Worm (Caenorhabditis elegans): ENCODE data around the gene dhhc-9.

dhhc-9 gene

ce11 chrX:2439309-2439708 is 37.5 kb upstream of the dhhc-9 start (continued):
- TF ChIP-seq mep-1 (tag; optimal IDR thresholded peaks at IDR 0.05) = no peak

ce11 chrX:2438857-2439256 is 37.0 kb upstream of the dhhc-9 start, which contains the start of gene gid-2:
Gene gid-2 (minus strand): TSS chrX:2438957.
- TF ChIP-seq dsc-1 (tag; optimal IDR thresholded peaks at IDR 0.05) = peak; percentile 59
- no peak for TF ChIP-seq unc-86 (tag; optimal IDR thresholded peaks at IDR 0.05)

ce11 chrX:2435353-2435752 is 33.5 kb upstream of the dhhc-9 start:
- TF ChIP-seq blmp-1 (tag; optimal IDR thresholded peaks at IDR 0.05) (peak; percentile 75), lin-15B (tag; optimal IDR thresholded peaks at IDR 0.05) (no peak), dpl-1 (GFP tag; optimal IDR thresholded peaks at IDR 0.05) (no peak), ces-1 (GFP tag; optimal IDR thresholded peaks at IDR 0.05) (no peak), hlh-4 (tag; optimal IDR thresholded peaks at IDR 0.05) (no peak)

ce11 chrX:2433805-2434204 is 32.0 kb upstream of the dhhc-9 start:
- TF ChIP-seq unc-30 (tag; optimal IDR thresholded peaks at IDR 0.05) = no peak

- TF ChIP-seq unc-30 (tag; optimal IDR thresholded peaks at IDR 0.05) (no peak), zag-1 (tag; optimal IDR thresholded peaks at IDR 0.05) (no peak), fkh-8 (tag; optimal IDR thresholded peaks at IDR 0.05) (no peak), mep-1 (tag; optimal IDR thresholded peaks at IDR 0.05) (peak; percentile 82), hlh-17 (GFP tag; optimal IDR thresholded peaks at IDR 0.05; ENCODE audit: borderline replicate concordance) (no peak), snu-23 (GFP tag; optimal IDR thresholded peaks at IDR 0.05) (peak; percentile 67), snpc-4 (tag; optimal IDR thresholded peaks at IDR 0.05) (no peak), elt-2 (tag; optimal IDR thresholded peaks at IDR 0.05) (no peak), hlh-4 (tag; optimal IDR thresholded peaks at IDR 0.05) (no peak), elt-3 (tag; optimal IDR thresholded peaks at IDR 0.05) (peak in 1 of 6 experiments; percentile 19), dsc-1 (tag; optimal IDR thresholded peaks at IDR 0.05) (peak; percentile 39), skn-1 (tag; optimal IDR thresholded peaks at IDR 0.05) (peak; percentile 95), lsy-2 (tag; optimal IDR thresholded peaks at IDR 0.05) (peak; percentile 13 to 52), nhr-19 (GFP tag; conservative IDR thresholded peaks at IDR 0.05) (no peak), nhr-77 (tag; optimal IDR thresholded peaks at IDR 0.05) (no peak), ceh-90 (tag; optimal IDR thresholded peaks at IDR 0.05) (no peak), xbp-1 (tag; optimal IDR thresholded peaks at IDR 0.05) (no peak), nhr-12 (tag; optimal IDR thresholded peaks at IDR 0.05) (no peak), nhr-84 (tag; optimal IDR thresholded peaks at IDR 0.05) (no peak), ceh-88 (GFP tag; IDR thresholded peaks at IDR 0.05) (no peak), aha-1 (tag; optimal IDR thresholded peaks at IDR 0.05) (no peak), unc-62 (GFP tag; optimal IDR thresholded peaks at IDR 0.05) (no peak), sptf-1 (tag; optimal IDR thresholded peaks at IDR 0.05) (no peak), F16B12.6 (tag; optimal IDR thresholded peaks at IDR 0.05) (no peak), ceh-8 (GFP tag; optimal IDR thresholded peaks at IDR 0.05) (no peak), fkh-4 (tag; optimal IDR thresholded peaks at IDR 0.05; ENCODE audit: borderline replicate concordance) (no peak), alr-1 (tag; optimal IDR thresholded peaks at IDR 0.05; ENCODE audit: borderline replicate concordance) (no peak), efl-3 (GFP tag; optimal IDR thresholded peaks at IDR 0.05) (no peak), tlp-1 (tag; optimal IDR thresholded peaks at IDR 0.05) (no peak), lin-39 (tag; optimal IDR thresholded peaks at IDR 0.05) (no peak), jun-1 (tag; optimal IDR thresholded peaks at IDR 0.05) (peak; percentile 1), pqm-1 (tag; optimal IDR thresholded peaks at IDR 0.05) (no peak), swsn-7 (tag; optimal IDR thresholded peaks at IDR 0.05) (peak; percentile 44), unc-130 (tag; optimal IDR thresholded peaks at IDR 0.05) (no peak), dpl-1 (GFP tag; optimal IDR thresholded peaks at IDR 0.05) (peak in 1 of 3 experiments; percentile 8), mab-9 (GFP tag; IDR thresholded peaks at IDR 0.05) (no peak), tbx-2 (tag; optimal IDR thresholded peaks at IDR 0.05) (peak; percentile 28), nhr-28 (tag; optimal IDR thresholded peaks at IDR 0.05) (no peak), nhr-237 (tag; optimal IDR thresholded peaks at IDR 0.05) (no peak), unc-98 (GFP tag; IDR thresholded peaks at IDR 0.05) (no peak), nhr-71 (tag; optimal IDR thresholded peaks at IDR 0.05) (peak; percentile 54), sox-4 (tag; optimal IDR thresholded peaks at IDR 0.05) (no peak)
These were observed 30.6 kb upstream of the dhhc-9 start for ce11 chrX:2432459-2432858.
